Fruit fly (Drosophila melanogaster): ENCODE data around the gene Pfdn5.

Gene Pfdn5

DNA sequence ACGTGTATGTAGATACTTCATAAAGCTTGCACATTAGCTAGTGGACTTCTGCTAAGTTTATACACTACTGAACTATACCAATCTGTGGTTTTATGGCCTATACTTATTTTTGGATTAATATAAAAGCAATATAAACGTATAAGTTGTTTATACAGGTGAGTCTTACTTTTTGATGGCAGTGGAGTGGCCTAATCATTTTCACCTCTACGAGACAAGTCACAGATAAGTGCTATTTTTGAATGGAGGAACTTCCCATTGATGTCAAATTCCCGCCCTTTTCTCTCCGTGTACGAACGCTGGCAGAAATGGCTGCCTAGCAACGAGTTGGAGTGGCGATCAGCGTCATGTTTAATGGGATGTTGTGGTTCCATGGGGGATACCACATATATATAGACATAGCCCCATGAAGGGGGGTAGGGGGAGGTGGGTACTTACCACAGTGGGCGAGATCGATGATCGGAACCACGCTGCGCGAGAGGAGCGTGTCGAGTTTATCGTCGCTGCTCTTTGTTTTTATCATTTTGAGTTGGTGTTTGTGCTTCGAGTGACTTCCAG, 39.6 kb downstream of the Pfdn5 start (continued):
- TF ChIP-seq NFAT (GFP tag; IDR thresholded peaks at IDR 0.05) (peak; percentile 9; the same call in 1 of the 2 replicates), CG11723 (GFP tag; optimal IDR thresholded peaks at IDR 0.05) (no peak), luna (GFP tag; optimal IDR thresholded peaks at IDR 0.05) (no peak), CG9817 (tag; optimal IDR thresholded peaks at IDR 0.05) (peak; percentile 10), CG7839 (tag; optimal IDR thresholded peaks at IDR 0.05) (peak; percentile 38), jigr1 (GFP tag; IDR thresholded peaks at IDR 0.05) (no peak), CG6813 (GFP tag; optimal IDR thresholded peaks at IDR 0.05) (no peak), CG9609 (GFP tag; optimal IDR thresholded peaks at IDR 0.05) (peak; percentile 9), CG6689 (GFP tag; IDR thresholded peaks at IDR 0.05) (peak; percentile 18; the same call in 1 of the 2 replicates), zen (tag; optimal IDR thresholded peaks at IDR 0.05) (no peak), aop (GFP tag; IDR thresholded peaks at IDR 0.05) (0 out of 2 replicates have a peak, but pooled peaks have one; percentile 10), Poxn (GFP tag; IDR thresholded peaks at IDR 0.05) (no peak), CG11695 (GFP tag; IDR thresholded peaks at IDR 0.05) (0 out of 3 replicates have a peak, but pooled peaks have one; percentile 16), Ada2b (GFP tag; IDR thresholded peaks at IDR 0.05) (peak; percentile 13; the same call in 1 of the 2 replicates), tio (GFP tag; optimal IDR thresholded peaks at IDR 0.05) (peak; percentile 43), caup (GFP tag; optimal IDR thresholded peaks at IDR 0.05; ENCODE audit: severe bottlenecking) (no peak), Med (GFP tag) (peak; percentile 89), CG12155 (GFP tag; optimal IDR thresholded peaks at IDR 0.05) (peak; percentile 46), fd96Cb (tag; optimal IDR thresholded peaks at IDR 0.05) (no peak), gsb-n (tag; optimal IDR thresholded peaks at IDR 0.05) (no peak), CG13123 (GFP tag; optimal IDR thresholded peaks at IDR 0.05) (no peak), CG12219 (GFP tag; optimal IDR thresholded peaks at IDR 0.05) (peak; percentile 26), row (GFP tag; IDR thresholded peaks at IDR 0.05) (peak; percentile 57), Hr39 (optimal IDR thresholded peaks at IDR 0.05) (no peak), CG2199 (GFP tag; IDR thresholded peaks at IDR 0.05) (no peak), sr (GFP tag; IDR thresholded peaks at IDR 0.05) (peak; percentile 66; the same call in 1 of the 3 replicates), Ravus (GFP tag; IDR thresholded peaks at IDR 0.05) (no peak), Awh (GFP tag; IDR thresholded peaks at IDR 0.05) (peak; percentile 17; the same call in 1 of the 2 replicates), kay (GFP tag; optimal IDR thresholded peaks at IDR 0.05) (peak; percentile 19), her (GFP tag; optimal IDR thresholded peaks at IDR 0.05) (no peak), danr (GFP tag; IDR thresholded peaks at IDR 0.05) (no peak), repo (GFP tag; optimal IDR thresholded peaks at IDR 0.05) (no peak), Hr51 (GFP tag; optimal IDR thresholded peaks at IDR 0.05) (peak in 1 of 2 experiments; percentile 22), pb (GFP tag; optimal IDR thresholded peaks at IDR 0.05) (no peak), CG10321 (GFP tag; IDR thresholded peaks at IDR 0.05) (no peak), Hand (GFP tag; optimal IDR thresholded peaks at IDR 0.05) (no peak), CG6175 (GFP tag; IDR thresholded peaks at IDR 0.05) (peak; percentile 46; the same call in 1 of the 3 replicates), bab2 (GFP tag; optimal IDR thresholded peaks at IDR 0.05) (peak; percentile 30), Nf-YC (tag; optimal IDR thresholded peaks at IDR 0.05) (no peak), seq (GFP tag; IDR thresholded peaks at IDR 0.05) (no peak), PHDP (tag; optimal IDR thresholded peaks at IDR 0.05) (no peak), CG9932 (GFP tag; IDR thresholded peaks at IDR 0.05) (no peak), Fer1 (GFP tag; optimal IDR thresholded peaks at IDR 0.05) (no peak), Vsx1 (GFP tag; optimal IDR thresholded peaks at IDR 0.05) (peak; percentile 27), disco-r (GFP tag; optimal IDR thresholded peaks at IDR 0.05) (no peak), CG43689 (GFP tag; IDR thresholded peaks at IDR 0.05) (no peak), Blimp-1 (GFP tag; optimal IDR thresholded peaks at IDR 0.05) (peak; percentile 20), dan (GFP tag; IDR thresholded peaks at IDR 0.05) (no peak), Hr3 (GFP tag; optimal IDR thresholded peaks at IDR 0.05) (no peak), hkb (optimal IDR thresholded peaks at IDR 0.05) (no peak), hkb (GFP tag; IDR thresholded peaks at IDR 0.05) (0 out of 2 replicates have a peak, but pooled peaks have one; percentile 21), rib (GFP tag; IDR thresholded peaks at IDR 0.05) (no peak)

All from whole organism, embryonic.